Fruit fly (Drosophila melanogaster) whole organism, embryonic: Measurements from ENCODE around the gene CG13671.

Experiments used
- Awh ChIP-seq: fragments of 200-800 bp; sonication (Bioruptor generic); IDR thresholded peaks from 2 replicates; pipeline ENCODE4, ENCODE4 v1.3.6; 2022; ENCODE audit warnings: missing biosample characterization, missing genetic modification characterization
- B-H1 ChIP-seq: fragments of 200-800 bp; sonication (Bioruptor generic); IDR thresholded peaks from 3 replicates; pipeline ENCODE4 v1.3.6; 2022; ENCODE audit warnings: missing biosample characterization, missing genetic modification characterization
- CG10321 ChIP-seq: fragments of 200-800 bp; sonication (Bioruptor generic); IDR thresholded peaks from 2 replicates; pipeline ENCODE4 v1.3.6; 2022; ENCODE audit warnings: missing biosample characterization, missing genetic modification characterization
- CG10366 ChIP-seq: fragments of 200-800 bp; sonication (Bioruptor generic); IDR thresholded peaks from 2 replicates; pipeline ENCODE4 v1.3.6; 2022; ENCODE audit warnings: missing biosample characterization, missing genetic modification characterization
- CG10543 ChIP-seq: fragments of 200-800 bp; sonication (Bioruptor generic); optimal IDR thresholded peaks from 3 replicates; lab custom pipeline; 2017; ENCODE audit warnings: missing biosample characterization, mild to moderate bottlenecking, missing genetic modification characterization, moderate library complexity
- CG12104 ChIP-seq: fragments of 200-800 bp; sonication (Bioruptor generic); optimal IDR thresholded peaks from 3 replicates; lab custom pipeline; 2016; ENCODE audit warnings: missing biosample characterization, missing genetic modification characterization
- CG12769 ChIP-seq: fragments of 200-800 bp; sonication (Bioruptor generic); optimal IDR thresholded peaks from 2 replicates; lab custom pipeline; 2019; ENCODE audit warnings: missing biosample characterization, mild to moderate bottlenecking, missing genetic modification characterization, moderate library complexity
- CG13894 ChIP-seq: fragments of 200-800 bp; sonication (Bioruptor generic); optimal IDR thresholded peaks from 3 replicates; lab custom pipeline; 2018; ENCODE audit warnings: missing biosample characterization, mild to moderate bottlenecking, missing genetic modification characterization, moderate library complexity
- CG14710 ChIP-seq: fragments of 200-800 bp; sonication (Bioruptor generic); optimal IDR thresholded peaks from 3 replicates; lab custom pipeline; 2019; ENCODE audit warnings: missing biosample characterization, mild to moderate bottlenecking, missing genetic modification characterization, moderate library complexity
- CG1603 ChIP-seq: fragments of 200-800 bp; sonication (Bioruptor generic); optimal IDR thresholded peaks from 2 replicates; lab custom pipeline; 2019; ENCODE audit warnings: missing biosample characterization, mild to moderate bottlenecking, missing genetic modification characterization, moderate library complexity
- CG17359 ChIP-seq: fragments of 200-800 bp; sonication (Bioruptor generic); optimal IDR thresholded peaks from 3 replicates; lab custom pipeline; 2018; ENCODE audit warnings: missing biosample characterization, mild to moderate bottlenecking, missing genetic modification characterization, moderate library complexity
- CG18619 ChIP-seq: fragments of 200-800 bp; sonication (Bioruptor generic); optimal IDR thresholded peaks from 3 replicates; lab custom pipeline; 2017; ENCODE audit warnings: missing biosample characterization, mild to moderate bottlenecking, missing genetic modification characterization
- CG2875 ChIP-seq: fragments of 200-800 bp; sonication (Bioruptor generic); optimal IDR thresholded peaks from 2 replicates; lab custom pipeline; 2017; ENCODE audit warnings: missing biosample characterization, mild to moderate bottlenecking, missing genetic modification characterization, missing genetic modification reagents
- CG3065 ChIP-seq: fragments of 200-800 bp; sonication (Bioruptor generic); optimal IDR thresholded peaks from 2 replicates; lab custom pipeline; 2016; ENCODE audit warnings: missing biosample characterization, missing genetic modification characterization
- CG33557 ChIP-seq: fragments of 200-800 bp; sonication (Bioruptor generic); optimal IDR thresholded peaks from 2 replicates; lab custom pipeline; 2019; ENCODE audit warnings: missing biosample characterization, mild to moderate bottlenecking, missing genetic modification characterization, moderate library complexity
- CG34224 ChIP-seq: fragments of 200-800 bp; sonication (Bioruptor generic); IDR thresholded peaks from 3 replicates; pipeline ENCODE4 v1.3.6; 2022; ENCODE audit warnings: missing biosample characterization, missing genetic modification characterization; ENCODE audit not compliant: partially characterized antibody
- CG6813 ChIP-seq: fragments of 200-800 bp; sonication (Bioruptor generic); optimal IDR thresholded peaks from 2 replicates; lab custom pipeline; 2017; ENCODE audit warnings: missing biosample characterization, missing genetic modification characterization, mild to moderate bottlenecking, moderate library complexity, missing genetic modification reagents
- CG7556 ChIP-seq: fragments of 200-800 bp; sonication (Bioruptor generic); optimal IDR thresholded peaks from 2 replicates; lab custom pipeline; 2017; ENCODE audit warnings: missing biosample characterization, mild to moderate bottlenecking, missing genetic modification characterization
- CG8290 ChIP-seq, 3 experiments: fragments of 200-800 bp; sonication (Bioruptor generic); optimal IDR thresholded peaks; 2 replicates each; lab custom pipeline; 2016 to 2019; ENCODE audit warnings: missing biosample characterization in 3 of 3, missing genetic modification characterization in 3 of 3, mild to moderate bottlenecking in 2 of 3, moderate library complexity in 1 of 3
- Dll ChIP-seq: fragments of 200-800 bp; sonication (Bioruptor generic); IDR thresholded peaks from 4 replicates; pipeline ENCODE4 v1.3.6; 2022; ENCODE audit warnings: missing biosample characterization, missing genetic modification characterization; ENCODE audit not compliant: partially characterized antibody
- Doc2 ChIP-seq: fragments of 200-800 bp; sonication (Bioruptor generic); IDR thresholded peaks from 2 replicates; pipeline ENCODE4 v1.3.6; 2022; ENCODE audit warnings: missing biosample characterization, missing genetic modification characterization
- Drgx ChIP-seq: fragments of 200-800 bp; sonication (Bioruptor generic); IDR thresholded peaks from 2 replicates; pipeline ENCODE4 v1.3.6; 2022; ENCODE audit warnings: missing biosample characterization, missing genetic modification characterization
- E2f1 ChIP-seq: fragments of 200-800 bp; sonication (Bioruptor generic); IDR thresholded peaks from 2 replicates; pipeline ENCODE4 v1.3.6; 2022; ENCODE audit warnings: missing biosample characterization, missing genetic modification characterization
- Hr3 ChIP-seq: fragments of 200-800 bp; sonication (Bioruptor generic); optimal IDR thresholded peaks from 3 replicates; lab custom pipeline; 2016; ENCODE audit warnings: missing biosample characterization, missing genetic modification characterization
- Hr39 ChIP-seq: fragments of >200 bp; optimal IDR thresholded peaks from 2 replicates; lab custom pipeline; 2017
- Med ChIP-seq: fragments of 200-800 bp; sonication (Bioruptor generic); peaks from one replicate; lab custom pipeline; 2016; ENCODE audit warnings: missing biosample characterization, missing genetic modification characterization, mild to moderate bottlenecking, inconsistent platforms, moderate library complexity
- Opbp ChIP-seq: fragments of 200-800 bp; sonication (Bioruptor generic); IDR thresholded peaks from 3 replicates; pipeline ENCODE4 v1.3.6; 2022; ENCODE audit warnings: missing biosample characterization, missing genetic modification characterization; ENCODE audit not compliant: partially characterized antibody
- Poxn ChIP-seq: fragments of 200-800 bp; sonication (Bioruptor generic); IDR thresholded peaks from 2 replicates; pipeline ENCODE4 v1.3.6; 2022; ENCODE audit warnings: missing biosample characterization, missing genetic modification characterization
- Side ChIP-seq: fragments of 200-800 bp; sonication (Bioruptor generic); optimal IDR thresholded peaks from 2 replicates; lab custom pipeline; 2016; ENCODE audit warnings: missing biosample characterization, missing genetic modification characterization
- Sox100B ChIP-seq: fragments of 200-800 bp; sonication (Bioruptor generic); optimal IDR thresholded peaks from 3 replicates; lab custom pipeline; 2018; ENCODE audit warnings: missing biosample characterization, mild to moderate bottlenecking, missing genetic modification characterization
- Sry-δ ChIP-seq: fragments of 200-800 bp; sonication (Bioruptor generic); optimal IDR thresholded peaks from 2 replicates; lab custom pipeline; 2016; ENCODE audit warnings: missing biosample characterization, missing genetic modification characterization
- Stat92E ChIP-seq, 3 experiments: fragments of >200 bp in 2 of 3; fragments of 200-800 bp in 1 of 3; sonication (Bioruptor generic) in 1 of 3; optimal IDR thresholded peaks; 2 replicates each; lab custom pipeline; 2017 to 2019; ENCODE audit warnings: missing biosample characterization in 3 of 3, missing genetic modification characterization in 3 of 3, mild to moderate bottlenecking in 1 of 3, moderate library complexity in 1 of 3
- ase ChIP-seq: fragments of 200-800 bp; sonication (Bioruptor generic); IDR thresholded peaks from 3 replicates; pipeline ENCODE4 v1.3.6; 2022; ENCODE audit warnings: missing biosample characterization, missing genetic modification characterization
- dimm ChIP-seq: fragments of 200-800 bp; sonication (Bioruptor generic); IDR thresholded peaks from 2 replicates; pipeline ENCODE4 v1.3.6; 2022; ENCODE audit warnings: missing biosample characterization, missing genetic modification characterization
- fd64A ChIP-seq: fragments of 200-800 bp; sonication (Bioruptor generic); optimal IDR thresholded peaks from 3 replicates; lab custom pipeline; 2018; ENCODE audit warnings: missing biosample characterization, mild to moderate bottlenecking, missing genetic modification characterization
- gce ChIP-seq: fragments of 200-800 bp; sonication (Bioruptor generic); IDR thresholded peaks from 3 replicates; pipeline ENCODE4 v1.3.6; 2022; ENCODE audit warnings: missing biosample characterization, missing genetic modification characterization
- gcm ChIP-seq: fragments of 200-800 bp; sonication (Bioruptor generic); optimal IDR thresholded peaks from 2 replicates; lab custom pipeline; 2019; ENCODE audit warnings: missing biosample characterization, mild to moderate bottlenecking, missing genetic modification characterization, moderate library complexity
- gfzf ChIP-seq: fragments of 200-800 bp; sonication (Bioruptor generic); optimal IDR thresholded peaks from 2 replicates; lab custom pipeline; 2016; ENCODE audit warnings: missing biosample characterization, mild to moderate bottlenecking, missing genetic modification characterization, moderate library complexity
- hbn ChIP-seq: fragments of 200-800 bp; sonication (Bioruptor generic); IDR thresholded peaks from 2 replicates; pipeline ENCODE4 v1.3.6; 2022; ENCODE audit warnings: missing biosample characterization, missing genetic modification characterization; ENCODE audit not compliant: partially characterized antibody
- her ChIP-seq: fragments of 200-800 bp; sonication (Bioruptor generic); optimal IDR thresholded peaks from 2 replicates; lab custom pipeline; 2016; ENCODE audit warnings: missing biosample characterization, missing genetic modification characterization
- jing ChIP-seq: fragments of 200-800 bp; sonication (Bioruptor generic); optimal IDR thresholded peaks from 2 replicates; lab custom pipeline; 2018; ENCODE audit warnings: missing biosample characterization, mild to moderate bottlenecking, missing genetic modification characterization
- kay ChIP-seq: fragments of 200-800 bp; sonication (Bioruptor generic); optimal IDR thresholded peaks from 2 replicates; lab custom pipeline; 2016; ENCODE audit warnings: missing biosample characterization, missing genetic modification characterization
- kni ChIP-seq: fragments of 200-800 bp; sonication (Bioruptor generic); optimal IDR thresholded peaks from 3 replicates; lab custom pipeline; 2017; ENCODE audit warnings: mild to moderate bottlenecking, missing biosample characterization, missing genetic modification reagents, missing genetic modification characterization
- nerfin-2 ChIP-seq: fragments of 200-800 bp; sonication (Bioruptor generic); IDR thresholded peaks from 2 replicates; pipeline ENCODE4 v1.3.6; 2022; ENCODE audit warnings: missing biosample characterization, missing genetic modification characterization; ENCODE audit not compliant: partially characterized antibody
- nom ChIP-seq: fragments of 200-800 bp; sonication (Bioruptor generic); optimal IDR thresholded peaks from 2 replicates; lab custom pipeline; 2017; ENCODE audit warnings: missing biosample characterization, missing genetic modification characterization, mild to moderate bottlenecking, moderate library complexity, missing genetic modification reagents
- run ChIP-seq: fragments of 200-800 bp; sonication (Bioruptor generic); optimal IDR thresholded peaks from 3 replicates; lab custom pipeline; 2018; ENCODE audit warnings: missing biosample characterization, mild to moderate bottlenecking, missing genetic modification characterization
- schlank ChIP-seq: fragments of 200-800 bp; sonication (Bioruptor generic); optimal IDR thresholded peaks from 2 replicates; lab custom pipeline; 2018; ENCODE audit warnings: missing biosample characterization, mild to moderate bottlenecking, missing genetic modification characterization
- sqz ChIP-seq: fragments of 200-800 bp; sonication (Bioruptor generic); optimal IDR thresholded peaks from 3 replicates; lab custom pipeline; 2018; ENCODE audit warnings: missing biosample characterization, mild to moderate bottlenecking, missing genetic modification characterization
- unc-4 ChIP-seq: fragments of 200-800 bp; sonication (Bioruptor generic); IDR thresholded peaks from 2 replicates; pipeline ENCODE4 v1.3.6; 2022; ENCODE audit warnings: missing biosample characterization, missing genetic modification characterization; ENCODE audit not compliant: partially characterized antibody

CG13671 gene

DNA sequence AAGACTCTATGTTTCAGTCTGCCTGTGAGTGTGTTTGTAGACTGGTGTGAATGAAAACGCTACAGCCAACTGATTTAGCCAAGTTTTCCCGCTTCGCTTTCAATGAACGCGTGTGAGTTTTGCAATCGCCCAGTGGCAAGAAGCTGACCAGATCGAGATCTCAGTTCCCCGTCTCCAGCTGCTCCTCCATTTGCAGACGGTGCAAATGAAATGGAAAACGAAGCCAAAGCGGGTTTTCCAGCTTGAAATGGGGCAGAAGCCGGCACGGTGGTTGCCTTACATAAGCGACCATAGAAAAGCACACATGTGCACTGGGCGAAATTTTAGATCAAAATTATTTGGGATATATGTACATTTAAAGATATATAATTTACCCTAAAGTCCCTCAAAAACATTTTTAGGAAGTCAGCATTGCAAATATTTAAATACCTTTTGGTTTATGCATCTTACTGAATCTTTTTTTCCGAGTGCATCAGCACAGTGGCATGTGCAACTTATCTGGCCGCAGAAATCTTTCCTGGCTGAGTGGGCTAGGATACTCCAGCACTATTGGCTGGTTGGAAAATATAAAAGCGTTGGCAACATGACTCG is 19.1 kb downstream of the CG13671 start, which contains the start of gene CG43059 (continued):
- TF ChIP-seq E2f1 (GFP tag; lab: Robert Waterston, UW) (0 out of 2 replicates have a peak, but pooled peaks have one; percentile 15), CG14710 (tag; lab: Kevin White, UChicago) (no peak), nerfin-2 (no peak), run (tag; lab: Kevin White, UChicago) (no peak), Sox100B (GFP tag; lab: Kevin White, UChicago) (no peak), nom (GFP tag; lab: Kevin White, UChicago) (no peak), CG17359 (tag; lab: Kevin White, UChicago) (peak; percentile 1), jing (GFP tag; lab: Kevin White, UChicago) (no peak), Hr39 (lab: Kevin White, UChicago) (no peak), Doc2 (no peak), CG8290 (GFP tag; optimal IDR thresholded peaks at IDR 0.05; lab: Kevin White, UChicago) (no peak), CG8290 (tag; optimal IDR thresholded peaks at IDR 0.05; lab: Kevin White, UChicago) (no peak), Poxn (GFP tag; lab: Robert Waterston, UW) (no peak), CG10321 (GFP tag; lab: Robert Waterston, UW) (no peak), CG18619 (GFP tag; lab: Kevin White, UChicago) (no peak), schlank (tag; lab: Kevin White, UChicago) (no peak), CG34224 (GFP tag; lab: Robert Waterston, UW) (no peak), gcm (GFP tag; lab: Kevin White, UChicago) (no peak), CG3065 (GFP tag; lab: Kevin White, UChicago) (no peak), gce (GFP tag; lab: Robert Waterston, UW) (no peak), CG6813 (GFP tag; lab: Kevin White, UChicago) (no peak), CG10366 (GFP tag; lab: Robert Waterston, UW) (no peak), gfzf (GFP tag; lab: Kevin White, UChicago) (no peak), Side (GFP tag; lab: Kevin White, UChicago) (no peak), unc-4 (GFP tag; lab: Robert Waterston, UW) (no peak), kay (GFP tag; lab: Kevin White, UChicago) (no peak), sqz (GFP tag; lab: Kevin White, UChicago) (no peak), Sry-δ (GFP tag; lab: Kevin White, UChicago) (no peak), CG12104 (no peak), Hr3 (GFP tag; lab: Kevin White, UChicago) (no peak), CG12769 (tag; lab: Kevin White, UChicago) (no peak), Awh (GFP tag; lab: Robert Waterston, UW) (0 out of 2 replicates have a peak, but pooled peaks have one; percentile 29), Dll (no peak), her (no peak), CG2875 (GFP tag; lab: Kevin White, UChicago) (no peak), Opbp (GFP tag; lab: Robert Waterston, UW) (no peak), ase (GFP tag; lab: Robert Waterston, UW) (0 out of 3 replicates have a peak, but pooled peaks have one; percentile 19), Med (peak; percentile 53), B-H1 (GFP tag; lab: Robert Waterston, UW) (no peak), fd64A (GFP tag; lab: Kevin White, UChicago) (no peak), CG33557 (no peak), CG1603 (tag; lab: Kevin White, UChicago) (peak; percentile 28), dimm (no peak), CG7556 (GFP tag; lab: Kevin White, UChicago) (no peak), kni (GFP tag; lab: Kevin White, UChicago) (no peak), Stat92E (GFP tag; optimal IDR thresholded peaks at IDR 0.05; lab: Kevin White, UChicago) (no peak), CG13894 (tag; lab: Kevin White, UChicago) (no peak), hbn (GFP tag; lab: Robert Waterston, UW) (no peak), CG10543 (GFP tag; lab: Kevin White, UChicago) (no peak), Drgx (GFP tag; lab: Robert Waterston, UW) (peak; percentile 92)
